Fruit fly (Drosophila melanogaster) whole organism, embryonic: ENCODE measurements around the gene twe.

ENCODE experiments used
- B-H1 ChIP-seq: fragments of 200-800 bp; sonication (Bioruptor generic); IDR thresholded peaks from 3 replicates; pipeline ENCODE4 v1.3.6; 2022; ENCODE audit warnings: missing biosample characterization, missing genetic modification characterization
- C15 ChIP-seq: fragments of 200-800 bp; sonication (Bioruptor generic); IDR thresholded peaks from 3 replicates; pipeline ENCODE4 v1.3.6; 2022; ENCODE audit warnings: missing biosample characterization, missing genetic modification characterization
- CG10366 ChIP-seq: fragments of 200-800 bp; sonication (Bioruptor generic); IDR thresholded peaks from 2 replicates; pipeline ENCODE4 v1.3.6; 2022; ENCODE audit warnings: missing biosample characterization, missing genetic modification characterization
- CG12299 ChIP-seq: fragments of 200-800 bp; sonication (Bioruptor generic); optimal IDR thresholded peaks from 2 replicates; lab custom pipeline; 2018; ENCODE audit warnings: missing biosample characterization, mild to moderate bottlenecking, missing genetic modification characterization
- CG1233 ChIP-seq: fragments of 200-800 bp; sonication (Bioruptor generic); optimal IDR thresholded peaks from 4 replicates; lab custom pipeline; 2018; ENCODE audit warnings: missing biosample characterization, mild to moderate bottlenecking, missing genetic modification characterization
- CG12942 ChIP-seq: fragments of 200-800 bp; sonication (Bioruptor generic); optimal IDR thresholded peaks from 3 replicates; lab custom pipeline; 2016; ENCODE audit warnings: missing biosample characterization, missing genetic modification characterization
- CG13296 ChIP-seq: fragments of 200-800 bp; sonication (Bioruptor generic); optimal IDR thresholded peaks from 3 replicates; lab custom pipeline; 2018; ENCODE audit warnings: missing biosample characterization, mild to moderate bottlenecking, missing genetic modification characterization
- CG14441 ChIP-seq: fragments of 200-800 bp; sonication (Bioruptor generic); IDR thresholded peaks from 2 replicates; pipeline ENCODE4 v1.3.6; 2022; ENCODE audit warnings: missing biosample characterization, missing genetic modification characterization
- CG15479 ChIP-seq: fragments of 200-800 bp; sonication (Bioruptor generic); optimal IDR thresholded peaks from 3 replicates; lab custom pipeline; 2019; ENCODE audit warnings: missing biosample characterization, mild to moderate bottlenecking, missing genetic modification characterization, moderate library complexity
- CG18011 ChIP-seq: fragments of 200-800 bp; sonication (Bioruptor generic); optimal IDR thresholded peaks from 2 replicates; lab custom pipeline; 2017; ENCODE audit warnings: missing biosample characterization, missing genetic modification characterization, mild to moderate bottlenecking, moderate library complexity, missing genotype
- CG30403 ChIP-seq: fragments of 200-800 bp; sonication (Bioruptor generic); optimal IDR thresholded peaks from 3 replicates; lab custom pipeline; 2016; ENCODE audit warnings: missing biosample characterization, missing genetic modification characterization
- CG3281 ChIP-seq: fragments of 200-800 bp; sonication (Bioruptor generic); optimal IDR thresholded peaks from 3 replicates; lab custom pipeline; 2017; ENCODE audit warnings: missing biosample characterization, mild to moderate bottlenecking, missing genetic modification characterization
- CG5953 ChIP-seq: fragments of 200-800 bp; sonication (Bioruptor generic); IDR thresholded peaks from 2 replicates; pipeline ENCODE4 v1.3.6; 2022; ENCODE audit warnings: missing biosample characterization, missing genetic modification characterization
- CG6689 ChIP-seq: fragments of 200-800 bp; sonication (Bioruptor generic); IDR thresholded peaks from 2 replicates; pipeline ENCODE4 v1.3.6; 2022; ENCODE audit warnings: missing biosample characterization, missing genetic modification characterization
- CG7786 ChIP-seq: fragments of 200-800 bp; sonication (Bioruptor generic); optimal IDR thresholded peaks from 2 replicates; lab custom pipeline; 2016; ENCODE audit warnings: missing biosample characterization, missing genetic modification characterization
- CG7987 ChIP-seq: fragments of 200-800 bp; sonication (Bioruptor generic); optimal IDR thresholded peaks from 2 replicates; lab custom pipeline; 2018; ENCODE audit warnings: missing biosample characterization, mild to moderate bottlenecking, missing genetic modification characterization, moderate library complexity
- CG9932 ChIP-seq: fragments of 200-800 bp; sonication (Bioruptor generic); IDR thresholded peaks from 2 replicates; pipeline ENCODE4 v1.3.6; 2022; ENCODE audit warnings: missing biosample characterization, missing genetic modification characterization
- CHES-1-like ChIP-seq: fragments of 200-800 bp; sonication (Bioruptor generic); optimal IDR thresholded peaks from 2 replicates; lab custom pipeline; 2016; ENCODE audit warnings: missing biosample characterization, missing genetic modification characterization
- CTCF ChIP-seq: fragments of 200-800 bp; sonication (Bioruptor generic); optimal IDR thresholded peaks from 2 replicates; lab custom pipeline; 2017; ENCODE audit warnings: missing biosample characterization, mild to moderate bottlenecking, missing genetic modification characterization, moderate library complexity
- CkIIα-i1 ChIP-seq: fragments of 200-800 bp; sonication (Bioruptor generic); IDR thresholded peaks from 2 replicates; pipeline ENCODE4 v1.3.6; 2022; ENCODE audit warnings: missing biosample characterization, missing genetic modification characterization
- HLH4C ChIP-seq: fragments of 200-800 bp; sonication (Bioruptor generic); IDR thresholded peaks from 3 replicates; pipeline ENCODE4 v1.3.6; 2022; ENCODE audit warnings: missing biosample characterization, missing genetic modification characterization; ENCODE audit not compliant: partially characterized antibody
- HLH54F ChIP-seq: fragments of 200-800 bp; sonication (Bioruptor generic); optimal IDR thresholded peaks from 3 replicates; lab custom pipeline; 2016; ENCODE audit warnings: missing biosample characterization, missing genetic modification characterization
- HmgD ChIP-seq: fragments of 200-800 bp; sonication (Bioruptor generic); optimal IDR thresholded peaks from 3 replicates; lab custom pipeline; 2016; ENCODE audit warnings: missing biosample characterization, missing genetic modification characterization
- Hmx ChIP-seq: fragments of 200-800 bp; sonication (Bioruptor generic); optimal IDR thresholded peaks from 2 replicates; lab custom pipeline; 2016; ENCODE audit warnings: missing biosample characterization, missing genetic modification characterization
- Lpt ChIP-seq: fragments of >200 bp; optimal IDR thresholded peaks from 2 replicates; lab custom pipeline; 2018; ENCODE audit warnings: missing biosample characterization, missing genetic modification characterization
- Mad ChIP-seq: fragments of 200-800 bp; sonication (Bioruptor generic); optimal IDR thresholded peaks from 2 replicates; lab custom pipeline; 2016; ENCODE audit warnings: missing biosample characterization, missing genetic modification characterization
- Nf-YB ChIP-seq: fragments of 200-800 bp; sonication (Bioruptor generic); optimal IDR thresholded peaks from 3 replicates; lab custom pipeline; 2019; ENCODE audit warnings: missing biosample characterization, mild to moderate bottlenecking, missing genetic modification characterization, moderate library complexity
- Oli ChIP-seq: fragments of 200-800 bp; sonication (Bioruptor generic); optimal IDR thresholded peaks from 2 replicates; lab custom pipeline; 2018; ENCODE audit warnings: missing biosample characterization, mild to moderate bottlenecking, missing genetic modification characterization, moderate library complexity
- Side ChIP-seq: fragments of 200-800 bp; sonication (Bioruptor generic); optimal IDR thresholded peaks from 2 replicates; lab custom pipeline; 2016; ENCODE audit warnings: missing biosample characterization, missing genetic modification characterization
- Sox100B ChIP-seq: fragments of 200-800 bp; sonication (Bioruptor generic); optimal IDR thresholded peaks from 3 replicates; lab custom pipeline; 2018; ENCODE audit warnings: missing biosample characterization, mild to moderate bottlenecking, missing genetic modification characterization
- Sry-δ ChIP-seq: fragments of 200-800 bp; sonication (Bioruptor generic); optimal IDR thresholded peaks from 2 replicates; lab custom pipeline; 2016; ENCODE audit warnings: missing biosample characterization, missing genetic modification characterization
- Taf1 ChIP-seq: fragments of 200-800 bp; sonication (Bioruptor generic); IDR thresholded peaks from 2 replicates; pipeline ENCODE4 v1.3.6; 2022; ENCODE audit warnings: missing biosample characterization, missing genetic modification characterization
- Usf ChIP-seq: fragments of 200-800 bp; sonication (Bioruptor generic); optimal IDR thresholded peaks from 2 replicates; lab custom pipeline; 2017; ENCODE audit warnings: missing genotype, missing biosample characterization, missing genetic modification characterization
- br ChIP-seq: fragments of >200 bp; optimal IDR thresholded peaks from 2 replicates; lab custom pipeline; 2017
- chif ChIP-seq, 2 experiments: fragments of 200-800 bp; sonication (Bioruptor generic); optimal IDR thresholded peaks; 3 replicates each; lab custom pipeline; 2016; ENCODE audit warnings: missing biosample characterization in 2 of 2, missing genetic modification characterization in 2 of 2
- ci ChIP-seq: fragments of 200-800 bp; sonication (Bioruptor generic); IDR thresholded peaks from 3 replicates; pipeline ENCODE4 v1.3.6; 2022; ENCODE audit warnings: missing biosample characterization, missing genetic modification characterization
- disco-r ChIP-seq: fragments of 200-800 bp; sonication (Bioruptor generic); optimal IDR thresholded peaks from 2 replicates; lab custom pipeline; 2016; ENCODE audit warnings: missing biosample characterization, missing genetic modification characterization
- ems ChIP-seq: fragments of 200-800 bp; sonication (Bioruptor generic); optimal IDR thresholded peaks from 3 replicates; lab custom pipeline; 2016; ENCODE audit warnings: missing biosample characterization, missing genetic modification characterization
- ftz-f1 ChIP-seq: fragments of 200-800 bp; sonication (Bioruptor generic); optimal IDR thresholded peaks from 2 replicates; lab custom pipeline; 2016; ENCODE audit warnings: missing biosample characterization, missing genetic modification characterization
- jumu ChIP-seq: fragments of 200-800 bp; sonication (Bioruptor generic); optimal IDR thresholded peaks from 3 replicates; lab custom pipeline; 2016; ENCODE audit warnings: missing biosample characterization, missing genetic modification characterization
- lab ChIP-seq: fragments of 200-800 bp; sonication (Bioruptor generic); optimal IDR thresholded peaks from 3 replicates; lab custom pipeline; 2017; ENCODE audit warnings: missing biosample characterization, missing genetic modification characterization, mild to moderate bottlenecking, moderate library complexity, missing genetic modification reagents
- mirr ChIP-seq: fragments of 200-800 bp; sonication (Bioruptor generic); optimal IDR thresholded peaks from 3 replicates; lab custom pipeline; 2018; ENCODE audit warnings: missing biosample characterization, mild to moderate bottlenecking, missing genetic modification characterization
- nerfin-1 ChIP-seq: fragments of 200-800 bp; sonication (Bioruptor generic); optimal IDR thresholded peaks from 3 replicates; lab custom pipeline; 2019; ENCODE audit warnings: missing biosample characterization, mild to moderate bottlenecking, missing genetic modification characterization, moderate library complexity
- salm ChIP-seq: fragments of 200-800 bp; sonication (Bioruptor generic); optimal IDR thresholded peaks from 2 replicates; lab custom pipeline; 2018; ENCODE audit warnings: missing biosample characterization, mild to moderate bottlenecking, missing genetic modification characterization
- scrt ChIP-seq: fragments of 200-800 bp; sonication (Bioruptor generic); optimal IDR thresholded peaks from 2 replicates; lab custom pipeline; 2018; ENCODE audit warnings: missing biosample characterization, mild to moderate bottlenecking, missing genetic modification characterization, moderate library complexity
- sens ChIP-seq: fragments of 200-800 bp; sonication (Bioruptor generic); peaks from one replicate; lab custom pipeline; 2016; ENCODE audit warnings: missing biosample characterization, missing genetic modification characterization
- slp2 ChIP-seq: fragments of 200-800 bp; sonication (Bioruptor generic); optimal IDR thresholded peaks from 2 replicates; lab custom pipeline; 2016; ENCODE audit warnings: missing biosample characterization, missing genetic modification characterization
- wdn ChIP-seq: fragments of 200-800 bp; sonication (Bioruptor generic); IDR thresholded peaks from 2 replicates; pipeline ENCODE4 v1.3.6; 2022; ENCODE audit warnings: missing biosample characterization, missing genetic modification characterization
- zen2 ChIP-seq: fragments of 200-800 bp; sonication (Bioruptor generic); IDR thresholded peaks from 3 replicates; pipeline ENCODE4 v1.3.6; 2022; ENCODE audit warnings: missing biosample characterization, missing genetic modification characterization; ENCODE audit not compliant: partially characterized antibody
- zfh1 ChIP-seq: fragments of 200-800 bp; sonication (Bioruptor generic); IDR thresholded peaks from 3 replicates; pipeline ENCODE4 v1.3.6; 2022; ENCODE audit warnings: missing biosample characterization, missing genetic modification characterization

The twe gene

dm6 chr2L:16299466-16300311 lies 38.0 kb upstream of the twe start, which contains the start of the genes heix and CG17328 (continued):
- TF ChIP-seq CTCF (GFP tag; lab: Kevin White, UChicago) (no peak), scrt (GFP tag; lab: Kevin White, UChicago) (peak; percentile 37), CG12942 (GFP tag; lab: Kevin White, UChicago) (peak; percentile 57), Sry-δ (peak; percentile 39), nerfin-1 (tag; lab: Kevin White, UChicago) (peak; percentile 39), zen2 (GFP tag; lab: Robert Waterston, UW) (no peak), CG18011 (GFP tag; lab: Kevin White, UChicago) (peak; percentile 24), HmgD (GFP tag; lab: Kevin White, UChicago) (no peak), CG10366 (peak; percentile 70; the same call in 1 of the 2 replicates), CG13296 (GFP tag; lab: Kevin White, UChicago) (peak; percentile 73), CG12299 (tag; lab: Kevin White, UChicago) (peak; percentile 54), CG30403 (GFP tag; lab: Kevin White, UChicago) (peak; percentile 88), mirr (GFP tag; lab: Kevin White, UChicago) (peak; percentile 37), Lpt (GFP tag; lab: Kevin White, UChicago) (no peak), Hmx (GFP tag; lab: Kevin White, UChicago) (peak; percentile 62), Mad (GFP tag; lab: Kevin White, UChicago) (peak; percentile 69), CkIIα-i1 (no peak), Taf1 (GFP tag; lab: Robert Waterston, UW) (peak; percentile 69; the same call in 1 of the 2 replicates), jumu (GFP tag; lab: Kevin White, UChicago) (peak; percentile 50), CG6689 (GFP tag; lab: Robert Waterston, UW) (peak; percentile 65), HLH4C (GFP tag; lab: Robert Waterston, UW) (no peak), B-H1 (GFP tag; lab: Robert Waterston, UW) (peak; percentile 34; the same call in 1 of the 3 replicates), CG9932 (GFP tag; lab: Robert Waterston, UW) (peak; percentile 89), CG15479 (GFP tag; lab: Kevin White, UChicago) (peak; percentile 73), lab (no peak), wdn (GFP tag; lab: Robert Waterston, UW) (0 out of 2 replicates have a peak, but pooled peaks have one; percentile 73), ems (peak; percentile 52), disco-r (GFP tag; lab: Kevin White, UChicago) (peak; percentile 16), slp2 (peak; percentile 5), ci (GFP tag; lab: Robert Waterston, UW) (peak; percentile 80), CG5953 (GFP tag; lab: Robert Waterston, UW) (peak; percentile 43; the same call in 1 of the 2 replicates), CG7987 (GFP tag; lab: Kevin White, UChicago) (no peak), salm (no peak), Sox100B (GFP tag; lab: Kevin White, UChicago) (peak; percentile 70), CHES-1-like (peak; percentile 49), HLH54F (GFP tag; lab: Kevin White, UChicago) (peak; percentile 73), C15 (GFP tag; lab: Robert Waterston, UW) (0 out of 3 replicates have a peak, but pooled peaks have one; percentile 15), Nf-YB (GFP tag; lab: Kevin White, UChicago) (peak; percentile 43), CG3281 (GFP tag; lab: Kevin White, UChicago) (peak; percentile 72), CG7786 (peak; percentile 56), Usf (GFP tag; lab: Kevin White, UChicago) (peak; percentile 33), Side (GFP tag; lab: Kevin White, UChicago) (peak; percentile 32), CG1233 (GFP tag; lab: Kevin White, UChicago) (peak; percentile 69), br (lab: Kevin White, UChicago) (no peak), chif (GFP tag; optimal IDR thresholded peaks at IDR 0.05; lab: Kevin White, UChicago) (peak; percentile 5 to 64), CG14441 (GFP tag; lab: Robert Waterston, UW) (peak; percentile 79), sens (peak; percentile 94), ftz-f1 (GFP tag; lab: Kevin White, UChicago) (peak; percentile 67), zfh1 (GFP tag; lab: Robert Waterston, UW) (peak; percentile 74), Oli (no peak)
